Worm (Caenorhabditis elegans) whole organism, early embryonic: ENCODE results near the gene ZK632.11.
A peak's percentile ranks its signal among the peaks of the same experiment; 100 is the strongest.

ENCODE experiments used
- B0310.2 ChIP-seq: sonication (generic microtip); optimal IDR thresholded peaks from 2 replicates; lab custom pipeline; 2016; ENCODE audit warnings: mild to moderate bottlenecking, missing genetic modification characterization, missing compliant biosample characterization
- F13C5.2 ChIP-seq: sonication (generic microtip); optimal IDR thresholded peaks from 2 replicates; lab custom pipeline; 2017; ENCODE audit warnings: mild to moderate bottlenecking, missing genetic modification characterization, inconsistent platforms, missing compliant biosample characterization
- aly-1 ChIP-seq: sonication (generic microtip); optimal IDR thresholded peaks from 2 replicates; lab custom pipeline; 2016; ENCODE audit warnings: missing genetic modification characterization, missing compliant biosample characterization
- ama-1 ChIP-seq: fragments of 150-350 bp; optimal IDR thresholded peaks from 2 replicates; lab custom pipeline; 2014
- ceh-13 ChIP-seq: fragments of 200-800 bp; sonication (Bioruptor generic); optimal IDR thresholded peaks from 2 replicates; lab custom pipeline; 2018; ENCODE audit warnings: mild to moderate bottlenecking, missing genetic modification characterization, missing compliant biosample characterization
- ceh-36 ChIP-seq: sonication (generic microtip); optimal IDR thresholded peaks from 2 replicates; lab custom pipeline; 2016; ENCODE audit warnings: missing genetic modification characterization, inconsistent platforms, missing compliant biosample characterization
- ets-7 ChIP-seq: sonication (generic microtip); optimal IDR thresholded peaks from 2 replicates; lab custom pipeline; 2016; ENCODE audit warnings: missing genotype, missing genetic modification characterization, missing compliant biosample characterization
- flt-1 ChIP-seq: fragments of 200-800 bp; sonication (Bioruptor generic); IDR thresholded peaks from 2 replicates; pipeline ENCODE4 v1.3.6; 2022; ENCODE audit warnings: missing genetic modification characterization, missing compliant biosample characterization
- hmbx-1 ChIP-seq: sonication (generic microtip); optimal IDR thresholded peaks from 2 replicates; lab custom pipeline; 2016; ENCODE audit warnings: mild to moderate bottlenecking, missing genetic modification characterization, missing compliant biosample characterization
- hmg-4 ChIP-seq: fragments of 200-800 bp; sonication (Bioruptor generic); optimal IDR thresholded peaks from 2 replicates; lab custom pipeline; 2018; ENCODE audit warnings: mild to moderate bottlenecking, missing genetic modification characterization, missing compliant biosample characterization
- hnd-1 ChIP-seq: sonication (generic microtip); optimal IDR thresholded peaks from 2 replicates; lab custom pipeline; 2016; ENCODE audit warnings: missing genetic modification characterization, missing compliant biosample characterization
- pes-1 ChIP-seq: fragments of 200-800 bp; sonication (Bioruptor generic); IDR thresholded peaks from 2 replicates; pipeline ENCODE4 v1.3.6; 2022; ENCODE audit warnings: missing genetic modification reagents, missing genetic modification characterization, missing compliant biosample characterization
- scrt-1 ChIP-seq: fragments of 200-800 bp; sonication (Bioruptor generic); IDR thresholded peaks from 2 replicates; pipeline ENCODE4 v1.3.6; 2022; ENCODE audit warnings: missing genetic modification characterization, missing compliant biosample characterization
- sea-1 ChIP-seq: fragments of 200-800 bp; sonication (Bioruptor generic); conservative IDR thresholded peaks from 2 replicates; pipeline ENCODE4 v1.3.6; 2022; ENCODE audit warnings: missing genetic modification characterization, missing compliant biosample characterization
- tbx-11 ChIP-seq: fragments of 200-800 bp; sonication (Bioruptor generic); IDR thresholded peaks from 2 replicates; pipeline ENCODE4 v1.3.6; 2022; ENCODE audit warnings: missing genetic modification characterization, missing compliant biosample characterization
- tbx-37 ChIP-seq: fragments of 200-800 bp; sonication (Bioruptor generic); conservative IDR thresholded peaks from 2 replicates; pipeline ENCODE4 v1.3.6; 2022; ENCODE audit warnings: missing genetic modification reagents, missing genetic modification characterization, missing compliant biosample characterization
- tra-4 ChIP-seq: sonication (generic microtip); optimal IDR thresholded peaks from 2 replicates; lab custom pipeline; 2017; ENCODE audit warnings: missing genetic modification characterization, missing compliant biosample characterization

ZK632.11 gene

ce11 chrIII:9850877-9851276 lies 23.2 kb downstream of the ZK632.11 start:
- TF ChIP-seq scrt-1 (no peak), hmg-4 (no peak), ama-1 (lab: Kevin White, UChicago) (no peak), aly-1 (tag; lab: Kevin White, UChicago) (no peak), hmbx-1 (tag; lab: Kevin White, UChicago) (no peak), hnd-1 (tag; lab: Kevin White, UChicago) (no peak), tbx-11 (GFP tag; lab: Robert Waterston, UW) (no peak), pes-1 (GFP tag; lab: Robert Waterston, UW) (no peak), ceh-13 (GFP tag; lab: Kevin White, UChicago) (no peak), ets-7 (tag; lab: Kevin White, UChicago) (no peak), ceh-36 (no peak), F13C5.2 (no peak), flt-1 (GFP tag; lab: Robert Waterston, UW) (no peak), tra-4 (tag; lab: Kevin White, UChicago) (no peak), B0310.2 (tag; lab: Kevin White, UChicago) (no peak), sea-1 (GFP tag; lab: Robert Waterston, UW) (no peak)

ce11 chrIII:9851547-9851946 lies 23.8 kb downstream of the ZK632.11 start, which contains the start of gene K11H3.3:
TSS of gene K11H3.3 (plus strand) at chrIII:9851854.
- no peak for TF ChIP-seq tra-4 (tag; lab: Kevin White, UChicago)

ce11 chrIII:9853667-9854620 lies 26.2 kb downstream of the ZK632.11 start:
- TF ChIP-seq tbx-37 (no peak), ama-1 (lab: Kevin White, UChicago) (peak; percentile 35)

- no peak for TF ChIP-seq sea-1 (GFP tag; lab: Robert Waterston, UW)
- no peak for TF ChIP-seq B0310.2 (tag; lab: Kevin White, UChicago)
Measured at ce11 chrIII:9854960-9855359, 27.2 kb downstream of the ZK632.11 start.

ce11 chrIII:9857110-9857509 lies 29.4 kb downstream of the ZK632.11 start:
- TF ChIP-seq tra-4 (tag; lab: Kevin White, UChicago) (no peak), scrt-1 (no peak), hmg-4 (no peak), pes-1 (GFP tag; lab: Robert Waterston, UW) (no peak), sea-1 (GFP tag; lab: Robert Waterston, UW) (no peak), aly-1 (tag; lab: Kevin White, UChicago) (no peak), F13C5.2 (no peak), flt-1 (GFP tag; lab: Robert Waterston, UW) (no peak), ceh-13 (GFP tag; lab: Kevin White, UChicago) (no peak), hmbx-1 (tag; lab: Kevin White, UChicago) (no peak), tbx-37 (no peak), ceh-36 (no peak), B0310.2 (tag; lab: Kevin White, UChicago) (no peak), ama-1 (lab: Kevin White, UChicago) (no peak), ets-7 (tag; lab: Kevin White, UChicago) (no peak)

- TF ChIP-seq scrt-1 (no peak), ama-1 (lab: Kevin White, UChicago) (no peak), hnd-1 (tag; lab: Kevin White, UChicago) (no peak), flt-1 (GFP tag; lab: Robert Waterston, UW) (no peak), F13C5.2 (no peak), ets-7 (tag; lab: Kevin White, UChicago) (no peak), tbx-11 (GFP tag; lab: Robert Waterston, UW) (no peak), ceh-36 (no peak), tra-4 (tag; lab: Kevin White, UChicago) (no peak), hmbx-1 (tag; lab: Kevin White, UChicago) (no peak), ceh-13 (GFP tag; lab: Kevin White, UChicago) (no peak), B0310.2 (tag; lab: Kevin White, UChicago) (no peak), tbx-37 (no peak), aly-1 (tag; lab: Kevin White, UChicago) (no peak), hmg-4 (no peak), pes-1 (GFP tag; lab: Robert Waterston, UW) (no peak)
Measured at ce11 chrIII:9858061-9858460, 30.3 kb downstream of the ZK632.11 start.

ce11 chrIII:9859133-9859775 lies 31.5 kb downstream of the ZK632.11 start, which contains the start of gene gpdh-2:
TSS of gene gpdh-2 (minus strand) at chrIII:9859183.
- TF ChIP-seq tra-4 (tag; lab: Kevin White, UChicago): no peak
- no peak for TF ChIP-seq B0310.2 (tag; lab: Kevin White, UChicago)
- no peak for TF ChIP-seq ets-7 (tag; lab: Kevin White, UChicago)
- TF ChIP-seq aly-1 (tag; lab: Kevin White, UChicago): no peak
- no peak for TF ChIP-seq hmbx-1 (tag; lab: Kevin White, UChicago)
- TF ChIP-seq F13C5.2: no peak
- TF ChIP-seq ama-1 (lab: Kevin White, UChicago): no peak
- no peak for TF ChIP-seq sea-1 (GFP tag; lab: Robert Waterston, UW)
- no peak for TF ChIP-seq hnd-1 (tag; lab: Kevin White, UChicago)
- TF ChIP-seq tbx-11 (GFP tag; lab: Robert Waterston, UW): no peak
- TF ChIP-seq hmg-4: no peak
